Worm (Caenorhabditis elegans) whole organism, L1 larva: Measurements from ENCODE around the gene F46G10.4.

Source experiments
- C04F5.9 ChIP-seq: sonication (generic microtip); optimal IDR thresholded peaks from 2 replicates; lab custom pipeline; 2016; ENCODE audit warnings: missing genetic modification characterization, missing compliant biosample characterization
- C34B4.2 ChIP-seq: sonication (generic microtip); optimal IDR thresholded peaks from 2 replicates; lab custom pipeline; 2017; ENCODE audit warnings: mild to moderate bottlenecking, missing genetic modification characterization, missing compliant biosample characterization
- F16B12.6 ChIP-seq: fragments of 150-350 bp; optimal IDR thresholded peaks from 2 replicates; lab custom pipeline; 2014; ENCODE audit warnings: missing biosample characterization, missing genetic modification characterization
- alr-1 ChIP-seq: fragments of 200-800 bp; sonication (Bioruptor generic); optimal IDR thresholded peaks from 2 replicates; lab custom pipeline; 2018; ENCODE audit warnings: borderline replicate concordance, mild to moderate bottlenecking, missing genetic modification characterization, missing compliant biosample characterization
- aly-2 ChIP-seq: fragments of 150-350 bp; optimal IDR thresholded peaks from 2 replicates; lab custom pipeline; 2014; ENCODE audit warnings: missing biosample characterization, missing genetic modification characterization
- ama-1 ChIP-seq: fragments of 150-350 bp; optimal IDR thresholded peaks from 2 replicates; lab custom pipeline; 2014
- blmp-1 ChIP-seq: fragments of 150-350 bp; optimal IDR thresholded peaks from 2 replicates; lab custom pipeline; 2014; ENCODE audit warnings: missing biosample characterization, missing genetic modification characterization
- ceh-63 ChIP-seq: fragments of 200-800 bp; sonication (Bioruptor generic); optimal IDR thresholded peaks from 2 replicates; lab custom pipeline; 2018; ENCODE audit warnings: mild to moderate bottlenecking, missing genetic modification characterization, missing compliant biosample characterization
- ceh-8 ChIP-seq: fragments of 200-800 bp; sonication (Bioruptor generic); optimal IDR thresholded peaks from 2 replicates; lab custom pipeline; 2018; ENCODE audit warnings: mild to moderate bottlenecking, missing genetic modification characterization, moderate library complexity, missing compliant biosample characterization
- ceh-82 ChIP-seq, 3 experiments: fragments of 150-350 bp in 1 of 3; sonication (generic microtip) in 2 of 3; optimal IDR thresholded peaks; 2 replicates each; lab custom pipeline; 2014 to 2017; ENCODE audit warnings: missing biosample characterization in 3 of 3, missing genetic modification characterization in 3 of 3
- ceh-88 ChIP-seq: fragments of 200-800 bp; sonication (Bioruptor generic); IDR thresholded peaks from 2 replicates; pipeline ENCODE4 v1.3.6; 2022; ENCODE audit warnings: missing genetic modification characterization, missing compliant biosample characterization
- ces-1 ChIP-seq: fragments of 150-350 bp; optimal IDR thresholded peaks from 2 replicates; lab custom pipeline; 2014; ENCODE audit warnings: missing biosample characterization, missing genetic modification reagents, missing genetic modification characterization
- dsc-1 ChIP-seq: sonication (generic microtip); optimal IDR thresholded peaks from 2 replicates; lab custom pipeline; 2016; ENCODE audit warnings: mild to moderate bottlenecking, missing genetic modification characterization, missing compliant biosample characterization
- egl-27 ChIP-seq, 2 experiments: fragments of 150-350 bp in 1 of 2; sonication (generic microtip); optimal IDR thresholded peaks; 3 replicates each; lab custom pipeline; 2017 to 2018; ENCODE audit warnings: missing biosample characterization in 2 of 2, missing genetic modification characterization in 2 of 2, missing genetic modification reagents in 2 of 2
- elt-2 ChIP-seq: sonication (generic microtip); optimal IDR thresholded peaks from 2 replicates; lab custom pipeline; 2016; ENCODE audit warnings: missing genetic modification characterization, mild to moderate bottlenecking, inconsistent platforms, missing compliant biosample characterization, missing genetic modification reagents
- elt-3 ChIP-seq, 6 experiments: fragments of 150-350 bp in 1 of 6; sonication (generic microtip); optimal IDR thresholded peaks; 2 replicates each; lab custom pipeline; 2017 to 2018; ENCODE audit warnings: missing biosample characterization in 6 of 6, missing genetic modification characterization in 6 of 6, inconsistent platforms in 1 of 6
- fkh-4 ChIP-seq: sonication (generic microtip); optimal IDR thresholded peaks from 2 replicates; lab custom pipeline; 2016; ENCODE audit warnings: missing compliant biosample characterization, missing genetic modification characterization, borderline replicate concordance
- fkh-8 ChIP-seq: sonication (generic microtip); optimal IDR thresholded peaks from 2 replicates; lab custom pipeline; 2016; ENCODE audit warnings: mild to moderate bottlenecking, missing genetic modification characterization, missing compliant biosample characterization
- fos-1 ChIP-seq: fragments of 150-350 bp; optimal IDR thresholded peaks from 2 replicates; lab custom pipeline; 2014; ENCODE audit warnings: missing biosample characterization, missing genetic modification characterization
- hlh-17 ChIP-seq: fragments of 200-800 bp; sonication (Bioruptor generic); optimal IDR thresholded peaks from 2 replicates; lab custom pipeline; 2018; ENCODE audit warnings: missing genetic modification characterization, mild to moderate bottlenecking, missing compliant biosample characterization, moderate library complexity, borderline replicate concordance
- hlh-4 ChIP-seq: sonication (generic microtip); optimal IDR thresholded peaks from 2 replicates; lab custom pipeline; 2016; ENCODE audit warnings: mild to moderate bottlenecking, missing genetic modification characterization, missing compliant biosample characterization
- isw-1 ChIP-seq: fragments of 200-800 bp; sonication (Bioruptor generic); IDR thresholded peaks from 2 replicates; pipeline ENCODE4 v1.3.6; 2022; ENCODE audit warnings: missing genetic modification characterization, missing compliant biosample characterization
- lin-35 ChIP-seq, 2 experiments: fragments of 150-350 bp; optimal IDR thresholded peaks; 2 replicates each; lab custom pipeline; 2014; ENCODE audit warnings: missing biosample characterization in 2 of 2, missing genetic modification characterization in 2 of 2, missing genetic modification reagents in 2 of 2
- lin-39 ChIP-seq: fragments of 150-350 bp; optimal IDR thresholded peaks from 2 replicates; lab custom pipeline; 2014; ENCODE audit warnings: missing biosample characterization, missing genetic modification reagents, missing genetic modification characterization
- lir-3 ChIP-seq: sonication (generic microtip); optimal IDR thresholded peaks from 2 replicates; lab custom pipeline; 2016; ENCODE audit warnings: mild to moderate bottlenecking, missing genetic modification characterization, moderate library complexity, missing compliant biosample characterization; ENCODE audit not compliant: poor library complexity
- mdl-1 ChIP-seq, 2 experiments: fragments of 150-350 bp; optimal IDR thresholded peaks; 2 replicates each; lab custom pipeline; 2014 to 2017; ENCODE audit warnings: missing biosample characterization in 2 of 2, missing genetic modification characterization in 2 of 2, inconsistent platforms in 1 of 2
- mep-1 ChIP-seq: fragments of 150-350 bp; optimal IDR thresholded peaks from 2 replicates; lab custom pipeline; 2014; ENCODE audit warnings: missing biosample characterization, missing genetic modification characterization
- nhr-12 ChIP-seq: sonication (generic microtip); optimal IDR thresholded peaks from 2 replicates; lab custom pipeline; 2017; ENCODE audit warnings: missing biosample characterization, missing genetic modification characterization
- nhr-19 ChIP-seq: fragments of 200-800 bp; sonication (Bioruptor generic); conservative IDR thresholded peaks from 2 replicates; pipeline ENCODE4 v1.3.6; 2022; ENCODE audit warnings: missing genetic modification characterization, missing compliant biosample characterization
- nhr-20 ChIP-seq: sonication (generic microtip); optimal IDR thresholded peaks from 2 replicates; lab custom pipeline; 2016; ENCODE audit warnings: mild to moderate bottlenecking, missing genetic modification characterization, missing compliant biosample characterization
- nhr-237 ChIP-seq: fragments of 150-350 bp; optimal IDR thresholded peaks from 2 replicates; lab custom pipeline; 2014; ENCODE audit warnings: missing biosample characterization, missing genetic modification characterization
- nhr-47 ChIP-seq: sonication (generic microtip); optimal IDR thresholded peaks from 2 replicates; lab custom pipeline; 2016; ENCODE audit warnings: mild to moderate bottlenecking, missing genetic modification characterization, moderate library complexity, missing compliant biosample characterization
- nhr-71 ChIP-seq: sonication (generic microtip); optimal IDR thresholded peaks from 2 replicates; lab custom pipeline; 2016; ENCODE audit warnings: mild to moderate bottlenecking, missing genetic modification characterization, moderate library complexity, missing compliant biosample characterization
- nhr-84 ChIP-seq: sonication (generic microtip); optimal IDR thresholded peaks from 2 replicates; lab custom pipeline; 2017; ENCODE audit warnings: missing biosample characterization, missing genetic modification characterization
- nhr-85 ChIP-seq: sonication (generic microtip); peaks from one replicate; lab custom pipeline; 2016; ENCODE audit warnings: missing genetic modification characterization, inconsistent platforms, missing compliant biosample characterization
- pag-3 ChIP-seq: sonication (generic microtip); optimal IDR thresholded peaks from 2 replicates; lab custom pipeline; 2017; ENCODE audit warnings: missing genetic modification characterization, mild to moderate bottlenecking, missing compliant biosample characterization, antibody characterized with exemption, borderline replicate concordance; ENCODE audit not compliant: insufficient read depth
- pax-3 ChIP-seq: fragments of 200-800 bp; sonication (Bioruptor generic); optimal IDR thresholded peaks from 2 replicates; lab custom pipeline; 2018; ENCODE audit warnings: mild to moderate bottlenecking, missing genetic modification characterization, moderate library complexity, missing compliant biosample characterization
- pqm-1 ChIP-seq: sonication (generic microtip); optimal IDR thresholded peaks from 3 replicates; lab custom pipeline; 2017; ENCODE audit warnings: missing biosample characterization, missing genetic modification characterization
- skn-1 ChIP-seq: fragments of 150-350 bp; optimal IDR thresholded peaks from 2 replicates; lab custom pipeline; 2014; ENCODE audit warnings: missing biosample characterization, missing genetic modification characterization
- snu-23 ChIP-seq: sonication (generic microtip); optimal IDR thresholded peaks from 2 replicates; lab custom pipeline; 2016; ENCODE audit warnings: missing genetic modification characterization, missing compliant biosample characterization
- sptf-1 ChIP-seq: fragments of 150-350 bp; optimal IDR thresholded peaks from 2 replicates; lab custom pipeline; 2014; ENCODE audit warnings: missing biosample characterization, missing genetic modification characterization
- sup-37 ChIP-seq: fragments of 200-800 bp; sonication (Bioruptor generic); optimal IDR thresholded peaks from 2 replicates; lab custom pipeline; 2018; ENCODE audit warnings: mild to moderate bottlenecking, missing genetic modification characterization, missing compliant biosample characterization
- tbx-2 ChIP-seq: sonication (generic microtip); optimal IDR thresholded peaks from 2 replicates; lab custom pipeline; 2016; ENCODE audit warnings: missing genetic modification characterization, missing compliant biosample characterization
- tlp-1 ChIP-seq: fragments of 150-350 bp; optimal IDR thresholded peaks from 2 replicates; lab custom pipeline; 2014; ENCODE audit warnings: missing biosample characterization, missing genetic modification characterization
- unc-30 ChIP-seq: sonication (generic microtip); optimal IDR thresholded peaks from 2 replicates; lab custom pipeline; 2017; ENCODE audit warnings: missing biosample characterization, missing genetic modification characterization
- unc-98 ChIP-seq: fragments of 200-800 bp; sonication (Bioruptor generic); IDR thresholded peaks from 2 replicates; pipeline ENCODE4 v1.3.6; 2022; ENCODE audit warnings: missing genetic modification characterization, missing compliant biosample characterization
- vab-15 ChIP-seq: sonication (generic microtip); optimal IDR thresholded peaks from 2 replicates; lab custom pipeline; 2017; ENCODE audit warnings: missing genotype, mild to moderate bottlenecking, missing genetic modification characterization, missing compliant biosample characterization
- xbp-1 ChIP-seq: sonication (generic microtip); optimal IDR thresholded peaks from 2 replicates; lab custom pipeline; 2016; ENCODE audit warnings: missing genetic modification characterization, missing compliant biosample characterization
- zip-4 ChIP-seq: fragments of 200-800 bp; sonication (Bioruptor generic); optimal IDR thresholded peaks from 2 replicates; lab custom pipeline; 2018; ENCODE audit warnings: mild to moderate bottlenecking, missing genetic modification characterization, moderate library complexity, missing compliant biosample characterization
- ztf-11 ChIP-seq, 2 experiments: sonication (generic microtip); optimal IDR thresholded peaks; 2 replicates each; lab custom pipeline; 2016 to 2017; ENCODE audit warnings: missing genetic modification characterization in 2 of 2, missing biosample characterization in 1 of 2, missing compliant biosample characterization in 1 of 2
- ztf-4 ChIP-seq: fragments of 150-350 bp; optimal IDR thresholded peaks from 2 replicates; lab custom pipeline; 2014; ENCODE audit warnings: missing biosample characterization, missing genetic modification characterization

Gene F46G10.4

ce11 chrX:13320575-13320974, 13.3 kb upstream of the F46G10.4 start (continued):
- TF ChIP-seq nhr-19 (GFP tag; lab: Robert Waterston, UW), result peak; percentile 55
- no peak for TF ChIP-seq lin-39 (tag; lab: Kevin White, UChicago)
- peak; percentile 22 for TF ChIP-seq ama-1 (lab: Kevin White, UChicago)
- no peak for TF ChIP-seq hlh-17
- TF ChIP-seq ceh-8, result no peak
- peak; percentile 41 for TF ChIP-seq mep-1
- TF ChIP-seq F16B12.6 (tag; lab: Kevin White, UChicago), result no peak
- no peak for TF ChIP-seq nhr-84 (tag; lab: Kevin White, UChicago)
- TF ChIP-seq pag-3 (tag; lab: Kevin White, UChicago), result no peak
- TF ChIP-seq skn-1 (tag; lab: Kevin White, UChicago), result no peak
- TF ChIP-seq fkh-4, result no peak
- TF ChIP-seq fos-1 (tag; lab: Kevin White, UChicago), result no peak
- TF ChIP-seq snu-23, result peak; percentile 71
- no peak for TF ChIP-seq pqm-1
- TF ChIP-seq dsc-1 (tag; lab: Kevin White, UChicago), result no peak
- TF ChIP-seq ces-1 (GFP tag; lab: Kevin White, UChicago), result no peak
- TF ChIP-seq tlp-1 (tag; lab: Kevin White, UChicago), result no peak
- peak in 1 of 2 experiments; percentile 53 for TF ChIP-seq lin-35 (GFP tag; optimal IDR thresholded peaks at IDR 0.05; lab: Kevin White, UChicago)
- peak; percentile 3 for TF ChIP-seq nhr-47 (tag; lab: Kevin White, UChicago)
- no peak for TF ChIP-seq unc-98
- no peak for TF ChIP-seq isw-1 (GFP tag; lab: Robert Waterston, UW)
- TF ChIP-seq elt-2 (tag; lab: Kevin White, UChicago), result no peak
- no peak for TF ChIP-seq hlh-4
- TF ChIP-seq alr-1 (tag; lab: Kevin White, UChicago), result no peak
- peak; percentile 28 for TF ChIP-seq ztf-4 (tag; lab: Kevin White, UChicago)
- no peak for TF ChIP-seq ceh-88 (GFP tag; lab: Robert Waterston, UW)
- TF ChIP-seq pax-3 (tag; lab: Kevin White, UChicago), result no peak
- TF ChIP-seq nhr-237 (tag; lab: Kevin White, UChicago), result no peak
- TF ChIP-seq ztf-11 (tag; optimal IDR thresholded peaks at IDR 0.05; lab: Kevin White, UChicago), result no peak
- TF ChIP-seq ceh-63 (GFP tag; lab: Kevin White, UChicago), result no peak
- no peak for TF ChIP-seq xbp-1 (tag; lab: Kevin White, UChicago)

- TF ChIP-seq sup-37, result no peak
- no peak for TF ChIP-seq hlh-4
- TF ChIP-seq C34B4.2 (tag; lab: Kevin White, UChicago), result no peak
- TF ChIP-seq nhr-12 (tag; lab: Kevin White, UChicago), result no peak
- no peak for TF ChIP-seq zip-4 (GFP tag; lab: Kevin White, UChicago)
- peak; percentile 73 for TF ChIP-seq blmp-1
- no peak for TF ChIP-seq ceh-63 (GFP tag; lab: Kevin White, UChicago)
- TF ChIP-seq ztf-4 (tag; lab: Kevin White, UChicago), result no peak
- TF ChIP-seq dsc-1 (tag; lab: Kevin White, UChicago), result no peak
- TF ChIP-seq vab-15 (tag; lab: Kevin White, UChicago), result no peak
- no peak for TF ChIP-seq aly-2 (tag; lab: Kevin White, UChicago)
- peak in 1 of 2 experiments; percentile 16 for TF ChIP-seq lin-35 (GFP tag; optimal IDR thresholded peaks at IDR 0.05; lab: Kevin White, UChicago)
- TF ChIP-seq nhr-20, result peak; percentile 26
- TF ChIP-seq sptf-1 (tag; lab: Kevin White, UChicago), result no peak
- TF ChIP-seq mep-1, result no peak
- no peak for TF ChIP-seq fkh-8 (tag; lab: Kevin White, UChicago)
- TF ChIP-seq ceh-8, result no peak
- no peak for TF ChIP-seq lir-3
- TF ChIP-seq tbx-2 (tag; lab: Kevin White, UChicago), result no peak
- peak in 1 of 6 experiments; percentile 32 for TF ChIP-seq elt-3 (tag; optimal IDR thresholded peaks at IDR 0.05; lab: Kevin White, UChicago)
- TF ChIP-seq snu-23, result no peak
- TF ChIP-seq unc-30 (tag; lab: Kevin White, UChicago), result no peak
- no peak for TF ChIP-seq egl-27 (tag; optimal IDR thresholded peaks at IDR 0.05; lab: Kevin White, UChicago)
- TF ChIP-seq skn-1 (tag; lab: Kevin White, UChicago), result no peak
- peak; percentile 68 for TF ChIP-seq nhr-85 (tag; lab: Kevin White, UChicago)
- TF ChIP-seq C04F5.9 (tag; lab: Kevin White, UChicago), result no peak
- TF ChIP-seq ceh-82 (tag; optimal IDR thresholded peaks at IDR 0.05; lab: Kevin White, UChicago), result no peak
- peak; percentile 24 for TF ChIP-seq nhr-71
- TF ChIP-seq mdl-1 (tag; optimal IDR thresholded peaks at IDR 0.05; lab: Kevin White, UChicago), result peak in 1 of 2 experiments; percentile 16
- TF ChIP-seq tlp-1 (tag; lab: Kevin White, UChicago), result no peak
- TF ChIP-seq ama-1 (lab: Kevin White, UChicago), result no peak
Measured at ce11 chrX:13322886-13323285, 11.0 kb upstream of the F46G10.4 start, which contains the start of gene F46G10.2. Gene F46G10.2, plus strand, starts transcription at chrX:13322963.
